Worm (Caenorhabditis elegans): Measurements from ENCODE around the gene ncx-1.

Gene ncx-1

DNA sequence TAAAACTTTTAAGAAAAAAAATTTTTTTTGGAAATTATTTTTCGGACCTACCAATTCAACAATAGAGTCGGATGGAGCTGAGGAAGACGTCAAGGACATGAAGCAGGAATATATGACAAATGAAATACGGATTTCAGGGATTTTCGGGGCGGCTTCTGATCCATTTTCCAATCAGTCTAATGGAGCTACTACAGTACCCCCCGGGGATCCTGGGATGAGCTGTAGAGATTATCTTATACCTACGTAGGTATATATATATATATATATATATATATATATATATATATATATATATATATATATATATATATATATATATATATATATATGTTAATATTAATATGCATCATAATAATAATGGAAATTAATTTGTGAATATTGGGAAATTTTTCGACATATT lies 56.4 kb downstream of the ncx-1 start, which contains the start of gene ttx-1:
Gene ttx-1, minus strand, starts transcription at position 101 of the 400 bp plus-strand sequence.
- TF ChIP-seq ceh-58 (GFP tag; IDR thresholded peaks at IDR 0.05) (no peak), lsl-1 (GFP tag; optimal IDR thresholded peaks at IDR 0.05) (no peak), rcor-1 (GFP tag; IDR thresholded peaks at IDR 0.05) (no peak), lin-35 (GFP tag; optimal IDR thresholded peaks at IDR 0.05) (no peak), gei-17 (GFP tag; optimal IDR thresholded peaks at IDR 0.05) (no peak), ZK185.1 (tag; optimal IDR thresholded peaks at IDR 0.05; ENCODE audit: poor library complexity, severe bottlenecking) (no peak), ceh-40 (GFP tag; IDR thresholded peaks at IDR 0.05) (no peak), F49E8.2 (tag; optimal IDR thresholded peaks at IDR 0.05; ENCODE audit: insufficient read depth) (no peak), ekl-4 (GFP tag; IDR thresholded peaks at IDR 0.05) (no peak), aptf-2 (GFP tag; conservative IDR thresholded peaks at IDR 0.05) (no peak), Y56A3A.18 (GFP tag; IDR thresholded peaks at IDR 0.05) (no peak), let-607 (tag; optimal IDR thresholded peaks at IDR 0.05) (no peak), aptf-3 (GFP tag; IDR thresholded peaks at IDR 0.05) (no peak), hmg-20 (GFP tag; IDR thresholded peaks at IDR 0.05) (no peak), ztf-6 (GFP tag; IDR thresholded peaks at IDR 0.05) (no peak), repo-1 (tag; optimal IDR thresholded peaks at IDR 0.05) (no peak), xnd-1 (tag; optimal IDR thresholded peaks at IDR 0.05) (no peak), madf-10 (tag; optimal IDR thresholded peaks at IDR 0.05) (no peak), rpc-1 (optimal IDR thresholded peaks at IDR 0.05) (no peak), rpc-1 (tag; optimal IDR thresholded peaks at IDR 0.05) (no peak), atf-7 (tag; optimal IDR thresholded peaks at IDR 0.05) (no peak)

DNA sequence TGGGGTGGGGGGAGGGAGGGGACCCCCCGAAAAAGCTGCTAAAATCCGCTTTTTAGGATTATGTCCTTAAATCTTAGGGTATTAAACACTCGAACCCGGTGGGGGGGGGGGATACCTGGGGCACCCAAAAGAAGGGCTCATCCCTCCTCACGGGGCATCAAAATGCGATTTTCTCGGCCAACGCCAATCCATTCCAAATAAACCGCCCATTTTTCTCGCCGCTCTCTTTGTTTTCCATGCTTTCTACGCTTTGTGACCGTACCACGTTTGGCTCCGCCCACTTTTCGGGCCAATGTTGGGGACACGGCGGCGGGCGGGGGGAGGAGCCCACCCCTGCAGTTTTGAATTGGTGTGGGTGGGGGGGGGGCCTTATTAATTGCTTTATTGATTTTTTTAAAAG lies 59.0 kb downstream of the ncx-1 start:
- TF ChIP-seq egrh-3 (GFP tag; IDR thresholded peaks at IDR 0.05): peak; percentile 37; the same call in 1 of the 2 replicates
- TF ChIP-seq snpc-1.3 (tag; optimal IDR thresholded peaks at IDR 0.05; ENCODE audit: insufficient read depth): no peak
- TF ChIP-seq F39B2.1 (GFP tag; IDR thresholded peaks at IDR 0.05): no peak
- TF ChIP-seq bed-1 (GFP tag; IDR thresholded peaks at IDR 0.05): no peak

DNA sequence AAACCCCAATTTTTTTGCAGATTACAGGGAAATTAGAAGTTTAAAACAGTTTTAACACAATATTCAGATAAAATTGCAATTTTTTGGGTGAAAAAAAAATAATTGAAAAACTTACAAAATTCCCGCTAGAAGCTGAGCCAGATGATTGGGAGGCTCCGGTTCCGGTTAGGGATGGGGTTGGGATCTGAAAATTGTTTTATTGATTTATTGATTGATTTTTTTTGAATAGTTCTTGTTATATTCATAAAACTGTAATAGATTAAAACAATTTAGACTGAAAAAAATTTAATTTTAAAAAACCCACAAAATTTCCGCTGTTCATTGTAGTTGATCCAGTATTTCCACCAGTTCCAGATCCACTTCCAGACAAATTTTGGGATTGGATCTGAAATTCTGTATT lies 61.1 kb downstream of the ncx-1 start:
- TF ChIP-seq tbp1 (GFP tag; optimal IDR thresholded peaks at IDR 0.05) (no peak), egl-18 (GFP tag; IDR thresholded peaks at IDR 0.05) (no peak), K11D2.4 (GFP tag; IDR thresholded peaks at IDR 0.05) (no peak), ceh-79 (tag; optimal IDR thresholded peaks at IDR 0.05) (no peak), snpc-3.4 (tag; optimal IDR thresholded peaks at IDR 0.05) (no peak), B0336.3 (GFP tag; IDR thresholded peaks at IDR 0.05) (no peak), ama-1 (optimal IDR thresholded peaks at IDR 0.05) (no peak), ama-1 (GFP tag; optimal IDR thresholded peaks at IDR 0.05) (no peak)
